Fruit fly (Drosophila melanogaster) Kc167 (cell line): ENCODE measurements around the gene CG31546.

ENCODE experiments used
- Myc ChIP-seq: fragments of >200 bp; optimal IDR thresholded peaks from 2 replicates; lab custom pipeline; 2017; ENCODE audit warnings: missing external identifiers
- Sin3A ChIP-seq: fragments of >200 bp; optimal IDR thresholded peaks from 2 replicates; lab custom pipeline; 2018; ENCODE audit warnings: missing external identifiers
- h ChIP-seq: fragments of >200 bp; optimal IDR thresholded peaks from 3 replicates; lab custom pipeline; 2018; ENCODE audit warnings: missing external identifiers
- insv ChIP-seq: fragments of >200 bp; optimal IDR thresholded peaks from 3 replicates; lab custom pipeline; 2018; ENCODE audit warnings: missing external identifiers
- psq ChIP-seq: fragments of >200 bp; optimal IDR thresholded peaks from 2 replicates; lab custom pipeline; 2017; ENCODE audit warnings: missing external identifiers
- ttk ChIP-seq: sonication (Bioruptor generic); optimal IDR thresholded peaks from 2 replicates; lab custom pipeline; 2017; ENCODE audit warnings: missing external identifiers

The CG31546 gene

dm6 chr3R:5668928-5669739 lies 33.7 kb upstream of the CG31546 start, which contains the start of the genes Xe7 and Atg17:
TSS of gene Xe7 (minus strand) at chr3R:5669334.
TSS of gene Atg17 (plus strand) at chr3R:5669713.
- TF ChIP-seq psq (lab: Kevin White, UChicago) = peak; percentile 60
- no peak for TF ChIP-seq Myc

DNA sequence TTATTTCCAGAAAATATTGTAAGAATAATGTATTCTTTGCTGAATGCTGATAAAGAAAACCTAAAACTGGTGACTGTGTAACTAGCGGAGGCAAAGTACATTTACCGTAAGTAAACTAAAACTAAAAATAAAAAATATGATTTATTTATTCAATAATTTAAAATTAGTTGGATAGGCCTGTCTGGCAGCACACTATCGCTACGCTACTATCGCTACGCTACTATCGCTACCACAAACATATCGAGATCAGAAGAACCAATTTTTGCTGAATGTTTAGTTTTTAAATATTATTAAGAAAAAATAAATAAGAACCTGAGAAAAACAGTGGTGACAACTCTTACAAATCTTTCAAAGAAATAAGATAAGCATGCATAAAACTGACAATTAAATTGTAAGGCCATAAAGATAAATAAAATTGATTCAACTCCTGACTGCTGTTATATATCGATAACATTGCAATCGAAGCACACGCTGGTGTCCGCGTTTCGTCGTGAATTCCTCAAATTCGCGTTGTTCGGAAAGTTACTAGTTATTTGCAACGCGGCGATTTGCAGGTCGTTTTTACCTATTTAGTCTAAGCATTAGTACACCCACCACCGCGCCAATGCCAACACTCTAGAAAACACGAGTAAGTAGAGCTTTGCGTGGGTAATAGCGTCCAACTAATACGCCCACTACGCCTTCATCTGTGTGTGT lies 24.9 kb upstream of the CG31546 start, which contains the start of gene Wdr33:
TSS of gene Wdr33 (plus strand) at position 438 of the 696 bp plus-strand sequence.
- TF ChIP-seq psq (lab: Kevin White, UChicago) = no peak
- no peak for TF ChIP-seq Myc
- TF ChIP-seq insv = no peak
- no peak for TF ChIP-seq h
- no peak for TF ChIP-seq ttk (lab: Kevin White, UChicago)
- no peak for TF ChIP-seq Sin3A (lab: Kevin White, UChicago)

DNA sequence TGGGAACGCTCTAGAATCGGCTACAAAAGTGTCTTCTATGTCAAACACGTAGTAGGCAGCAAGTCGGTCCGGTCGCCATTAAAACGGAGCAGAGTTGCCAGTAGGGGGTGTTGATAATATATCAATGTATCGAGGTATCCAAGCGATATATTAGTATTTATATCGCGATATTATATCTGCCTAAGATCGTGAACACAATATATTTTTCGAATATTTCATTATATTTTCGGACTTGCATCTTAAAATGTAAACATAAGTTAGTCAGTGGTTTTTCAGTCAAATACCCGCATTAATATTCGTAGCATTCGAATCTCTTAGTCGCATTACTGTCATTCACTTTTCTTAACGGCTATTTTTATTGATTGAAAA lies 24.4 kb upstream of the CG31546 start, which contains the start of gene CG2182:
TSS of gene CG2182 (minus strand) at position 84 of the 369 bp plus-strand sequence.
- TF ChIP-seq insv (no peak), Sin3A (lab: Kevin White, UChicago) (no peak), Myc (no peak), psq (lab: Kevin White, UChicago) (no peak), h (no peak), ttk (lab: Kevin White, UChicago) (no peak)

- TF ChIP-seq ttk (lab: Kevin White, UChicago) (no peak), psq (lab: Kevin White, UChicago) (no peak), Myc (no peak), Sin3A (lab: Kevin White, UChicago) (no peak), h (no peak), insv (no peak)
Measured at dm6 chr3R:5658984-5659802, 23.8 kb upstream of the CG31546 start.

DNA sequence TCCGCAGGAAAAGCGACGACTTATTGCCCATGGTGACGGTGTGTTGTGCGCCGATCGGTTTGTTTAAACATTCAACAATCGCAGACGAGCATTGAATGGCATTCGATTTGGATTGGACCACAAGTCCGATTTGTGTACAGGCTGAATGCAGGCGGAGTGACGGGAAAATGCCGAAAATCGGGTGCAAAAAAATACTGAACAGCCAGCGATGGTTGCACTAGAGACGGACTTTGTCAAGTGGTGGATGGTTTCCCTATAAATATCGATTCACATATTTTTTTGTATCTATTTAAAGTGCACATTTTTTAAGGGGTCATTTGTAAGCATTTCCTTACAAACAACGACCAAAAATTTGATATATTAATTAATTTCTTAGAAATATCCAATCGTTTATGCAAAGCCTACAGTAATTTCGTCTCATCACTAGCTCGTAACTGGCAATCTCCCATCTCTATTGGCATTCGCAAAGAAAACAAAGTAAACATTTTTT lies 19.3 kb upstream of the CG31546 start, which contains the start of the genes elm and MED27:
TSS of gene elm (minus strand) at position 170 of the 490 bp plus-strand sequence.
TSS of gene MED27 (plus strand) at position 448 of the 490 bp plus-strand sequence.
- TF ChIP-seq psq (lab: Kevin White, UChicago) (no peak), Myc (no peak), Sin3A (lab: Kevin White, UChicago) (no peak), h (no peak), insv (no peak), ttk (lab: Kevin White, UChicago) (no peak)

dm6 chr3R:5653887-5654286 lies 18.5 kb upstream of the CG31546 start:
- no peak for TF ChIP-seq psq (lab: Kevin White, UChicago)
- TF ChIP-seq Sin3A (lab: Kevin White, UChicago) = no peak
- no peak for TF ChIP-seq ttk (lab: Kevin White, UChicago)
- no peak for TF ChIP-seq Myc

dm6 chr3R:5649903-5650302 lies 14.5 kb upstream of the CG31546 start:
- TF ChIP-seq ttk (lab: Kevin White, UChicago) (peak; percentile 77), Myc (no peak)

dm6 chr3R:5648569-5649476 lies 13.4 kb upstream of the CG31546 start, which contains the start of the genes MTA1-like and Sec23:
TSS of gene MTA1-like (minus strand) at chr3R:5648738.
TSS of gene Sec23 (plus strand) at chr3R:5649065.
- TF ChIP-seq ttk (lab: Kevin White, UChicago) (no peak), insv (no peak), h (no peak), Myc (no peak)

- TF ChIP-seq Sin3A (lab: Kevin White, UChicago) (no peak), h (no peak), ttk (lab: Kevin White, UChicago) (no peak), insv (no peak), Myc (no peak), psq (lab: Kevin White, UChicago) (no peak)
Measured at dm6 chr3R:5647705-5648568, 12.5 kb upstream of the CG31546 start.

DNA sequence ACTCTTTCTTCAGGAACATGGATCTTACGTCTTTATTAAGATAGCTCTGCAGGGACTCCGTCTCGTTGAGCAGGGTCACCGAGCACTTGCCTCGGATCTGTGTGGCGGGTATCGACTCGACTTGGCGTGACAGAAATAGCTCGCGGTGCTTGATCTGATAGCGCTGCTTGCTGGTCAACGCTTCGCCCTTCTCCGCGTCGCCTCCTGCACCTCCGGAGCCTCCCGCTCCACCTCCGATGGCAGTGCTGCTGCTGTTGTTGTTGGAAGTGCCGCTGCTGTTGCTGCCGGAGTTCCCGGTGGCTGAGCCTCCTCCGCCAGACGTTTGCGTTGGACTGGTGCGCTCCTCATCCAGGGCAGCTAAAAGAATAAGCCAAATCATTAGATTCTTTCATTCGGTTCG lies 8.0 kb upstream of the CG31546 start:
- no peak for TF ChIP-seq Myc
- TF ChIP-seq Sin3A (lab: Kevin White, UChicago) = no peak
- no peak for TF ChIP-seq psq (lab: Kevin White, UChicago)
- TF ChIP-seq h = no peak
- TF ChIP-seq insv = no peak
- TF ChIP-seq ttk (lab: Kevin White, UChicago) = no peak
